Worm (Caenorhabditis elegans) whole organism, midembryonic: Measurements from ENCODE around the gene haf-1.

Experiments used
- T22C8.4 ChIP-seq: fragments of 200-800 bp; sonication (Bioruptor generic); IDR thresholded peaks from 2 replicates; pipeline ENCODE4 v1.3.6; 2022; ENCODE audit warnings: missing genetic modification characterization, missing compliant biosample characterization
- cog-1 ChIP-seq: sonication (generic microtip); optimal IDR thresholded peaks from 2 replicates; lab custom pipeline; 2016; ENCODE audit warnings: missing genetic modification characterization, missing compliant biosample characterization
- flt-1 ChIP-seq: fragments of 200-800 bp; sonication (Bioruptor generic); IDR thresholded peaks from 2 replicates; pipeline ENCODE4 v1.3.6; 2022; ENCODE audit warnings: missing genetic modification characterization, missing compliant biosample characterization
- klf-2 ChIP-seq: fragments of 200-800 bp; sonication (Bioruptor generic); conservative IDR thresholded peaks from 2 replicates; pipeline ENCODE4 v1.3.6; 2022; ENCODE audit warnings: missing genetic modification reagents, missing genetic modification characterization, missing compliant biosample characterization
- med-1 ChIP-seq: sonication (generic microtip); optimal IDR thresholded peaks from 2 replicates; lab custom pipeline; 2017; ENCODE audit warnings: missing genetic modification characterization, mild to moderate bottlenecking, missing compliant biosample characterization, antibody characterized with exemption, missing genetic modification reagents; ENCODE audit not compliant: insufficient read depth
- ref-1 ChIP-seq: fragments of 200-800 bp; sonication (Bioruptor generic); conservative IDR thresholded peaks from 2 replicates; pipeline ENCODE4 v1.3.6; 2022; ENCODE audit warnings: missing genetic modification reagents, missing genetic modification characterization, missing compliant biosample characterization
- tab-1 ChIP-seq: fragments of 200-800 bp; sonication (Bioruptor generic); IDR thresholded peaks from 2 replicates; pipeline ENCODE4 v1.3.6; 2022; ENCODE audit warnings: missing genetic modification characterization, missing compliant biosample characterization
- ztf-23 ChIP-seq: fragments of 200-800 bp; sonication (Bioruptor generic); IDR thresholded peaks from 2 replicates; pipeline ENCODE4 v1.3.6; 2022; ENCODE audit warnings: missing genetic modification reagents, missing genetic modification characterization, missing compliant biosample characterization
- ztf-29 ChIP-seq: fragments of 200-800 bp; sonication (Bioruptor generic); IDR thresholded peaks from 2 replicates; pipeline ENCODE4 v1.3.6; 2022; ENCODE audit warnings: missing genetic modification reagents, missing genetic modification characterization, missing compliant biosample characterization

haf-1 gene

ce11 chrIV:17376127-17376526 lies at the start of gene haf-1:
haf-1 (plus strand) TSS chrIV:17376427.
- TF ChIP-seq ztf-29 (GFP tag; lab: Robert Waterston, UW) (no peak), med-1 (no peak), flt-1 (GFP tag; lab: Robert Waterston, UW) (no peak), ref-1 (GFP tag; lab: Robert Waterston, UW) (no peak), tab-1 (no peak), cog-1 (no peak), T22C8.4 (GFP tag; lab: Robert Waterston, UW) (no peak), klf-2 (GFP tag; lab: Robert Waterston, UW) (no peak), ztf-23 (GFP tag; lab: Robert Waterston, UW) (no peak)

- TF ChIP-seq ref-1 (GFP tag; lab: Robert Waterston, UW) (no peak), tab-1 (no peak), T22C8.4 (GFP tag; lab: Robert Waterston, UW) (no peak), med-1 (no peak), klf-2 (GFP tag; lab: Robert Waterston, UW) (no peak), ztf-23 (GFP tag; lab: Robert Waterston, UW) (no peak), flt-1 (GFP tag; lab: Robert Waterston, UW) (no peak), ztf-29 (GFP tag; lab: Robert Waterston, UW) (no peak), cog-1 (no peak)
These were observed 47.4 kb upstream of the haf-1 start, which contains the start of gene ceh-88 for ce11 chrIV:17328834-17329233. ceh-88 (plus strand) TSS chrIV:17329188.

- TF ChIP-seq ztf-23 (GFP tag; lab: Robert Waterston, UW), result no peak
- no peak for TF ChIP-seq cog-1
- TF ChIP-seq ztf-29 (GFP tag; lab: Robert Waterston, UW), result no peak
- TF ChIP-seq T22C8.4 (GFP tag; lab: Robert Waterston, UW), result no peak
- TF ChIP-seq ref-1 (GFP tag; lab: Robert Waterston, UW), result no peak
- TF ChIP-seq med-1, result no peak
- TF ChIP-seq tab-1, result no peak
- no peak for TF ChIP-seq flt-1 (GFP tag; lab: Robert Waterston, UW)
- TF ChIP-seq klf-2 (GFP tag; lab: Robert Waterston, UW), result no peak
These were observed 45.1 kb upstream of the haf-1 start, which contains the start of gene C49C3.6 for ce11 chrIV:17331100-17331577. C49C3.6 (plus strand) TSS chrIV:17331527.

- TF ChIP-seq flt-1 (GFP tag; lab: Robert Waterston, UW) (no peak), tab-1 (no peak), ztf-29 (GFP tag; lab: Robert Waterston, UW) (no peak), med-1 (no peak), klf-2 (GFP tag; lab: Robert Waterston, UW) (no peak)
These were observed 44.0 kb upstream of the haf-1 start, which contains the start of gene C49C3.7 for ce11 chrIV:17332261-17332660. C49C3.7 (plus strand) TSS chrIV:17332561.

- no peak for TF ChIP-seq cog-1
- TF ChIP-seq flt-1 (GFP tag; lab: Robert Waterston, UW), result no peak
- TF ChIP-seq ref-1 (GFP tag; lab: Robert Waterston, UW), result no peak
- no peak for TF ChIP-seq ztf-29 (GFP tag; lab: Robert Waterston, UW)
- no peak for TF ChIP-seq med-1
- TF ChIP-seq klf-2 (GFP tag; lab: Robert Waterston, UW), result no peak
- TF ChIP-seq T22C8.4 (GFP tag; lab: Robert Waterston, UW), result no peak
- TF ChIP-seq tab-1, result no peak
- TF ChIP-seq ztf-23 (GFP tag; lab: Robert Waterston, UW), result no peak
These were observed 42.5 kb upstream of the haf-1 start, which contains the start of gene C49C3.15 for ce11 chrIV:17333542-17334281. C49C3.15 (plus strand) TSS chrIV:17334231.

- no peak for TF ChIP-seq cog-1
- TF ChIP-seq tab-1, result no peak
These were observed 41.2 kb upstream of the haf-1 start, which contains the start of gene C49C3.8 for ce11 chrIV:17335031-17335430. C49C3.8 (plus strand) TSS chrIV:17335203.

ce11 chrIV:17338920-17339510 lies 37.2 kb upstream of the haf-1 start, which contains the start of gene C49C3.10:
C49C3.10 (minus strand) TSS chrIV:17338970.
- TF ChIP-seq med-1 (no peak), ztf-23 (GFP tag; lab: Robert Waterston, UW) (no peak)

- TF ChIP-seq T22C8.4 (GFP tag; lab: Robert Waterston, UW) (no peak), klf-2 (GFP tag; lab: Robert Waterston, UW) (no peak), tab-1 (no peak), ztf-23 (GFP tag; lab: Robert Waterston, UW) (no peak), flt-1 (GFP tag; lab: Robert Waterston, UW) (no peak), ref-1 (GFP tag; lab: Robert Waterston, UW) (no peak), ztf-29 (GFP tag; lab: Robert Waterston, UW) (no peak), cog-1 (no peak), med-1 (no peak)
These were observed 35.2 kb upstream of the haf-1 start for ce11 chrIV:17341033-17341432.

- TF ChIP-seq T22C8.4 (GFP tag; lab: Robert Waterston, UW) (no peak), flt-1 (GFP tag; lab: Robert Waterston, UW) (no peak), ref-1 (GFP tag; lab: Robert Waterston, UW) (no peak), klf-2 (GFP tag; lab: Robert Waterston, UW) (no peak), med-1 (no peak), tab-1 (no peak), ztf-23 (GFP tag; lab: Robert Waterston, UW) (no peak), cog-1 (no peak), ztf-29 (GFP tag; lab: Robert Waterston, UW) (no peak)
These were observed 34.0 kb upstream of the haf-1 start, which contains the start of gene C49C3.9 for ce11 chrIV:17342179-17342578. C49C3.9 (minus strand) TSS chrIV:17342314.

- no peak for TF ChIP-seq tab-1
- TF ChIP-seq med-1, result no peak
- TF ChIP-seq ztf-23 (GFP tag; lab: Robert Waterston, UW), result no peak
- TF ChIP-seq ref-1 (GFP tag; lab: Robert Waterston, UW), result no peak
- TF ChIP-seq ztf-29 (GFP tag; lab: Robert Waterston, UW), result no peak
- TF ChIP-seq T22C8.4 (GFP tag; lab: Robert Waterston, UW), result no peak
- no peak for TF ChIP-seq cog-1
- no peak for TF ChIP-seq klf-2 (GFP tag; lab: Robert Waterston, UW)
- no peak for TF ChIP-seq flt-1 (GFP tag; lab: Robert Waterston, UW)
These were observed 33.6 kb upstream of the haf-1 start, which contains the start of gene C49C3.21 for ce11 chrIV:17342667-17343066. C49C3.21 (plus strand) TSS chrIV:17342967.
